Worm (Caenorhabditis elegans) whole organism, mixed stage, embryonic: Measurements from ENCODE around the gene skr-7.

Experiments
- M03D4.4 ChIP-seq: sonication (generic microtip); optimal IDR thresholded peaks from 2 replicates; lab custom pipeline; 2017; ENCODE audit warnings: mild to moderate bottlenecking, missing genetic modification characterization, missing compliant biosample characterization
- bed-3 ChIP-seq: fragments of 200-800 bp; sonication (Bioruptor generic); optimal IDR thresholded peaks from 3 replicates; lab custom pipeline; 2018; ENCODE audit warnings: mild to moderate bottlenecking, missing genetic modification characterization, moderate library complexity, missing compliant biosample characterization
- blmp-1 ChIP-seq: fragments of 150-350 bp; optimal IDR thresholded peaks from 2 replicates; lab custom pipeline; 2014; ENCODE audit warnings: missing biosample characterization, missing genetic modification characterization
- ceh-39 ChIP-seq: fragments of 150-350 bp; optimal IDR thresholded peaks from 2 replicates; lab custom pipeline; 2014; ENCODE audit warnings: missing biosample characterization, missing genetic modification characterization
- ceh-43 ChIP-seq: fragments of 200-800 bp; sonication (Bioruptor generic); optimal IDR thresholded peaks from 2 replicates; lab custom pipeline; 2018; ENCODE audit warnings: mild to moderate bottlenecking, missing genetic modification characterization, moderate library complexity, missing compliant biosample characterization
- ceh-83 ChIP-seq: fragments of 200-800 bp; sonication (Bioruptor generic); optimal IDR thresholded peaks from 2 replicates; lab custom pipeline; 2018; ENCODE audit warnings: mild to moderate bottlenecking, missing genetic modification characterization, missing compliant biosample characterization
- ces-1 ChIP-seq: fragments of 150-350 bp; optimal IDR thresholded peaks from 2 replicates; lab custom pipeline; 2014; ENCODE audit warnings: missing biosample characterization, missing genetic modification reagents, missing genetic modification characterization
- cnd-1 ChIP-seq: fragments of 200-800 bp; sonication (Bioruptor generic); optimal IDR thresholded peaks from 2 replicates; lab custom pipeline; 2018; ENCODE audit warnings: mild to moderate bottlenecking, missing genetic modification characterization, missing compliant biosample characterization
- drap-1 ChIP-seq: fragments of 200-800 bp; sonication (Bioruptor generic); optimal IDR thresholded peaks from 3 replicates; lab custom pipeline; 2018; ENCODE audit warnings: mild to moderate bottlenecking, missing genetic modification characterization, missing compliant biosample characterization
- elt-1 ChIP-seq: sonication (generic microtip); optimal IDR thresholded peaks from 2 replicates; lab custom pipeline; 2017; ENCODE audit warnings: missing genetic modification characterization, mild to moderate bottlenecking, missing compliant biosample characterization, antibody characterized with exemption, moderate library complexity, borderline replicate concordance; ENCODE audit not compliant: insufficient read depth
- elt-3 ChIP-seq: fragments of 150-350 bp; optimal IDR thresholded peaks from 2 replicates; lab custom pipeline; 2014; ENCODE audit warnings: missing biosample characterization, missing genetic modification characterization
- flh-1 ChIP-seq: fragments of 200-800 bp; sonication (Bioruptor generic); optimal IDR thresholded peaks from 2 replicates; lab custom pipeline; 2018; ENCODE audit warnings: mild to moderate bottlenecking, missing genetic modification characterization, moderate library complexity, missing compliant biosample characterization
- ham-2 ChIP-seq: fragments of 200-800 bp; sonication (Bioruptor generic); optimal IDR thresholded peaks from 2 replicates; lab custom pipeline; 2018; ENCODE audit warnings: mild to moderate bottlenecking, missing genetic modification characterization, missing compliant biosample characterization
- hlh-1 ChIP-seq: fragments of 150-350 bp; optimal IDR thresholded peaks from 2 replicates; lab custom pipeline; 2014; ENCODE audit warnings: missing biosample characterization, missing genetic modification reagents, missing genetic modification characterization
- lin-13 ChIP-seq: fragments of 150-350 bp; optimal IDR thresholded peaks from 2 replicates; lab custom pipeline; 2014; ENCODE audit warnings: missing biosample characterization, missing genetic modification characterization
- lin-32 ChIP-seq: fragments of 200-800 bp; sonication (Bioruptor generic); optimal IDR thresholded peaks from 2 replicates; lab custom pipeline; 2018; ENCODE audit warnings: mild to moderate bottlenecking, missing genetic modification characterization, missing compliant biosample characterization
- lsy-2 ChIP-seq: fragments of 150-350 bp; optimal IDR thresholded peaks from 2 replicates; lab custom pipeline; 2014; ENCODE audit warnings: missing biosample characterization, missing genetic modification characterization
- mab-5 ChIP-seq: fragments of 150-350 bp; optimal IDR thresholded peaks from 2 replicates; lab custom pipeline; 2014; ENCODE audit warnings: missing biosample characterization, missing genetic modification characterization
- mep-1 ChIP-seq: fragments of 150-350 bp; optimal IDR thresholded peaks from 2 replicates; lab custom pipeline; 2017; ENCODE audit warnings: missing biosample characterization, missing genetic modification reagents, missing genetic modification characterization, inconsistent platforms
- mls-2 ChIP-seq: sonication (generic microtip); optimal IDR thresholded peaks from 2 replicates; lab custom pipeline; 2016; ENCODE audit warnings: mild to moderate bottlenecking, missing genetic modification characterization, moderate library complexity, missing compliant biosample characterization
- nhr-2 ChIP-seq: fragments of 150-350 bp; optimal IDR thresholded peaks from 2 replicates; lab custom pipeline; 2014; ENCODE audit warnings: missing biosample characterization, missing genetic modification characterization
- nhr-237 ChIP-seq: fragments of 150-350 bp; optimal IDR thresholded peaks from 2 replicates; lab custom pipeline; 2014; ENCODE audit warnings: missing biosample characterization, missing genetic modification characterization
- nhr-28 ChIP-seq: fragments of 150-350 bp; optimal IDR thresholded peaks from 2 replicates; lab custom pipeline; 2014; ENCODE audit warnings: missing biosample characterization, missing genetic modification characterization
- nhr-76 ChIP-seq: sonication (generic microtip); optimal IDR thresholded peaks from 2 replicates; lab custom pipeline; 2017; ENCODE audit warnings: missing biosample characterization, missing genetic modification characterization
- pha-4 ChIP-seq: fragments of 150-350 bp; optimal IDR thresholded peaks from 2 replicates; lab custom pipeline; 2018; ENCODE audit warnings: missing biosample characterization, missing genetic modification reagents, missing genetic modification characterization
- sem-2 ChIP-seq: fragments of 200-800 bp; sonication (Bioruptor generic); optimal IDR thresholded peaks from 2 replicates; lab custom pipeline; 2018; ENCODE audit warnings: mild to moderate bottlenecking, missing genetic modification characterization, missing compliant biosample characterization
- snpc-4 ChIP-seq: fragments of 150-350 bp; optimal IDR thresholded peaks from 2 replicates; lab custom pipeline; 2014; ENCODE audit warnings: missing biosample characterization, missing genetic modification characterization
- sptf-1 ChIP-seq: sonication (generic microtip); optimal IDR thresholded peaks from 2 replicates; lab custom pipeline; 2017; ENCODE audit warnings: mild to moderate bottlenecking, missing genetic modification characterization, moderate library complexity, missing compliant biosample characterization
- tbx-8 ChIP-seq: fragments of 200-800 bp; sonication (Bioruptor generic); optimal IDR thresholded peaks from 2 replicates; lab custom pipeline; 2018; ENCODE audit warnings: mild to moderate bottlenecking, missing genetic modification characterization, moderate library complexity, missing compliant biosample characterization
- unc-120 ChIP-seq: sonication (generic microtip); optimal IDR thresholded peaks from 2 replicates; lab custom pipeline; 2017; ENCODE audit warnings: missing genetic modification characterization, missing compliant biosample characterization; ENCODE audit not compliant: poor library complexity, severe bottlenecking
- unc-39 ChIP-seq: fragments of 150-350 bp; optimal IDR thresholded peaks from 2 replicates; lab custom pipeline; 2014; ENCODE audit warnings: missing biosample characterization, missing genetic modification characterization
- unc-62 ChIP-seq: fragments of 150-350 bp; optimal IDR thresholded peaks from 2 replicates; lab custom pipeline; 2014; ENCODE audit warnings: missing biosample characterization, missing genetic modification reagents, missing genetic modification characterization
- zip-8 ChIP-seq: fragments of 150-350 bp; optimal IDR thresholded peaks from 2 replicates; lab custom pipeline; 2014; ENCODE audit warnings: missing biosample characterization, missing genetic modification characterization
- ztf-11 ChIP-seq: fragments of 150-350 bp; optimal IDR thresholded peaks from 2 replicates; lab custom pipeline; 2014; ENCODE audit warnings: missing biosample characterization, missing genetic modification characterization

skr-7 gene

DNA sequence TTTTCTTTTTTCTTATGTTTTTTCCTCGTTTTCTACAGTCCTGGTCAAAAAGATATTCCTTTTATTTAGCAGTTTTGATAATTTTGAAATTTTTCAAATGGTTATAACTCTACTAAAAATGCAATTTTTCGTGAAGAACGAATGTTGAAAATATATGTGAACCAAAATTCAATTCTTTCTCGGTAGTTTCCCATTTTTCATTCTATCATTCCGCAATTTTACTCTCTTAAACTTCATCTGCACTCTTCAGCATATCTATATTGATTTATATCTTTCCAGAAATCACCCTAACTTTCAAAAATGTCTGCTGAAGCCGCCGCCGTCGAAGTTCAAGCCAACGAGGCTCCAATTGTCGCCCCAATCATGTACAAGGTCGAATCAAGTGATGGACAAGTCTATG lies at the start of gene skr-7:
TSS of gene skr-7 (plus strand) at position 301 of the 400 bp plus-strand sequence.
- TF ChIP-seq ztf-11 (tag; lab: Kevin White, UChicago) (no peak), mep-1 (tag; lab: Kevin White, UChicago) (no peak), sptf-1 (no peak), nhr-76 (no peak), drap-1 (GFP tag; lab: Kevin White, UChicago) (no peak), pha-4 (no peak), M03D4.4 (tag; lab: Kevin White, UChicago) (no peak), lin-32 (GFP tag; lab: Kevin White, UChicago) (no peak), ceh-43 (GFP tag; lab: Kevin White, UChicago) (no peak), ceh-83 (GFP tag; lab: Kevin White, UChicago) (no peak), nhr-237 (tag; lab: Kevin White, UChicago) (no peak), ces-1 (GFP tag; lab: Kevin White, UChicago) (no peak), unc-39 (no peak), cnd-1 (tag; lab: Kevin White, UChicago) (no peak), hlh-1 (tag; lab: Kevin White, UChicago) (no peak), nhr-2 (no peak)

- no peak for TF ChIP-seq ces-1 (GFP tag; lab: Kevin White, UChicago)
- no peak for TF ChIP-seq unc-62
- TF ChIP-seq elt-3 (tag; lab: Kevin White, UChicago) = no peak
- TF ChIP-seq ceh-39 = no peak
- no peak for TF ChIP-seq unc-120 (tag; lab: Kevin White, UChicago)
- TF ChIP-seq lin-32 (GFP tag; lab: Kevin White, UChicago) = no peak
- TF ChIP-seq unc-39 = no peak
- TF ChIP-seq mls-2 (tag; lab: Kevin White, UChicago) = no peak
- no peak for TF ChIP-seq tbx-8 (GFP tag; lab: Kevin White, UChicago)
- no peak for TF ChIP-seq zip-8 (tag; lab: Kevin White, UChicago)
- no peak for TF ChIP-seq M03D4.4 (tag; lab: Kevin White, UChicago)
- TF ChIP-seq nhr-237 (tag; lab: Kevin White, UChicago) = no peak
- no peak for TF ChIP-seq ztf-11 (tag; lab: Kevin White, UChicago)
- no peak for TF ChIP-seq bed-3 (GFP tag; lab: Kevin White, UChicago)
- TF ChIP-seq flh-1 (GFP tag; lab: Kevin White, UChicago) = no peak
- no peak for TF ChIP-seq drap-1 (GFP tag; lab: Kevin White, UChicago)
Measured at ce11 chrV:4372986-4373385, 49.2 kb upstream of the skr-7 start.

- TF ChIP-seq unc-62 (no peak), nhr-28 (tag; lab: Kevin White, UChicago) (no peak), snpc-4 (no peak), M03D4.4 (tag; lab: Kevin White, UChicago) (no peak), flh-1 (GFP tag; lab: Kevin White, UChicago) (no peak), drap-1 (GFP tag; lab: Kevin White, UChicago) (no peak), mep-1 (tag; lab: Kevin White, UChicago) (no peak), ceh-83 (GFP tag; lab: Kevin White, UChicago) (no peak), zip-8 (tag; lab: Kevin White, UChicago) (no peak), mab-5 (tag; lab: Kevin White, UChicago) (no peak), hlh-1 (tag; lab: Kevin White, UChicago) (no peak), ces-1 (GFP tag; lab: Kevin White, UChicago) (no peak)
Measured at ce11 chrV:4373656-4374055, 48.6 kb upstream of the skr-7 start.

DNA sequence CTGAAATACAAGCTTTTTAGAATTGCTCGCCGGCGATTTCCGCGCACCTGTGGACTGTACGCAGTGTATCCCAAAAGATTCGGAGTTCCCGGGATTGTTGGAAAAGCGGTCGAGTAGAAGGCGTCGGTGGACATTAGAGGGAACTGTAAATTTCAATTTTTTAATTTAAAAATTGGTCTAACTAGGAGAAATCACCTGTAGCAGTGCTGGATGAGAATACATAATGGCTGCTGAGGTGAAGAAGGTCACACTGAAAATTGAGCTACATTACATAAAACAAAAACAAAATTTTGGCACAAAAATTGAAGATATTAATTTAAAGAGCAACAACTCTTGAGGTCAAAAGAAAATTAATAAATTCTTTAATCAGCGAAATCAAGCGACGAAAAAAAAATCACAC lies 47.6 kb upstream of the skr-7 start, which contains the start of gene neg-1:
TSS of gene neg-1 (minus strand) at position 250 of the 400 bp plus-strand sequence.
- TF ChIP-seq elt-3 (tag; lab: Kevin White, UChicago) = no peak
- no peak for TF ChIP-seq mls-2 (tag; lab: Kevin White, UChicago)
- no peak for TF ChIP-seq elt-1 (tag; lab: Kevin White, UChicago)

- no peak for TF ChIP-seq pha-4
- no peak for TF ChIP-seq sptf-1
- TF ChIP-seq nhr-237 (tag; lab: Kevin White, UChicago) = no peak
- no peak for TF ChIP-seq drap-1 (GFP tag; lab: Kevin White, UChicago)
- TF ChIP-seq ces-1 (GFP tag; lab: Kevin White, UChicago) = no peak
- no peak for TF ChIP-seq ham-2 (GFP tag; lab: Kevin White, UChicago)
- TF ChIP-seq sem-2 (GFP tag; lab: Kevin White, UChicago) = no peak
- TF ChIP-seq mab-5 (tag; lab: Kevin White, UChicago) = no peak
- no peak for TF ChIP-seq lin-13 (tag; lab: Kevin White, UChicago)
- no peak for TF ChIP-seq lin-32 (GFP tag; lab: Kevin White, UChicago)
- no peak for TF ChIP-seq flh-1 (GFP tag; lab: Kevin White, UChicago)
- no peak for TF ChIP-seq nhr-76
- TF ChIP-seq bed-3 (GFP tag; lab: Kevin White, UChicago) = no peak
- TF ChIP-seq blmp-1 (tag; lab: Kevin White, UChicago) = no peak
- no peak for TF ChIP-seq hlh-1 (tag; lab: Kevin White, UChicago)
- TF ChIP-seq nhr-28 (tag; lab: Kevin White, UChicago) = no peak
- TF ChIP-seq mls-2 (tag; lab: Kevin White, UChicago) = no peak
- no peak for TF ChIP-seq lsy-2 (tag; lab: Kevin White, UChicago)
Measured at ce11 chrV:4375807-4376564, 46.2 kb upstream of the skr-7 start, which contains the start of gene F32D1.7. F32D1.7 (minus strand) TSS chrV:4376173.
